Worm (Caenorhabditis elegans) whole organism, L1 larva: ENCODE measurements around the gene srh-268.

Experiments
- ama-1 ChIP-seq: fragments of 150-350 bp; optimal IDR thresholded peaks from 2 replicates; lab custom pipeline; 2014
- ceh-82 ChIP-seq, 3 experiments: fragments of 150-350 bp in 1 of 3; sonication (generic microtip) in 2 of 3; optimal IDR thresholded peaks; 2 replicates each; lab custom pipeline; 2014 to 2017; ENCODE audit warnings: missing biosample characterization in 3 of 3, missing genetic modification characterization in 3 of 3
- dpl-1 ChIP-seq, 3 experiments: fragments of 150-350 bp in 2 of 3; sonication (generic microtip) in 1 of 3; optimal IDR thresholded peaks; 2 replicates each; lab custom pipeline; 2014 to 2017; ENCODE audit warnings: missing biosample characterization in 3 of 3, missing genetic modification characterization in 3 of 3, missing genetic modification reagents in 3 of 3
- elt-3 ChIP-seq, 6 experiments: fragments of 150-350 bp in 1 of 6; sonication (generic microtip); optimal IDR thresholded peaks; 2 replicates each; lab custom pipeline; 2017 to 2018; ENCODE audit warnings: missing biosample characterization in 6 of 6, missing genetic modification characterization in 6 of 6, inconsistent platforms in 1 of 6
- grh-1 ChIP-seq: fragments of 200-800 bp; sonication (Bioruptor generic); IDR thresholded peaks from 2 replicates; pipeline ENCODE4 v1.3.6; 2022; ENCODE audit warnings: missing genetic modification reagents, missing genetic modification characterization, missing compliant biosample characterization
- lsy-2 ChIP-seq, 2 experiments: fragments of 150-350 bp; optimal IDR thresholded peaks; 2 replicates each; lab custom pipeline; 2014; ENCODE audit warnings: missing biosample characterization in 2 of 2, missing genetic modification characterization in 2 of 2
- mdl-1 ChIP-seq, 2 experiments: fragments of 150-350 bp; optimal IDR thresholded peaks; 2 replicates each; lab custom pipeline; 2014 to 2017; ENCODE audit warnings: missing biosample characterization in 2 of 2, missing genetic modification characterization in 2 of 2, inconsistent platforms in 1 of 2
- mep-1 ChIP-seq: fragments of 150-350 bp; optimal IDR thresholded peaks from 2 replicates; lab custom pipeline; 2014; ENCODE audit warnings: missing biosample characterization, missing genetic modification characterization
- nhr-77 ChIP-seq: fragments of 150-350 bp; optimal IDR thresholded peaks from 2 replicates; lab custom pipeline; 2014; ENCODE audit warnings: missing biosample characterization, missing genetic modification characterization

- no peak for TF ChIP-seq grh-1
- no peak for TF ChIP-seq nhr-77 (tag; lab: Kevin White, UChicago)
- no peak for TF ChIP-seq elt-3 (tag; optimal IDR thresholded peaks at IDR 0.05; lab: Kevin White, UChicago)
- TF ChIP-seq mdl-1 (tag; optimal IDR thresholded peaks at IDR 0.05; lab: Kevin White, UChicago): no peak
- TF ChIP-seq dpl-1 (GFP tag; optimal IDR thresholded peaks at IDR 0.05; lab: Kevin White, UChicago): no peak
- no peak for TF ChIP-seq ama-1 (lab: Kevin White, UChicago)
- no peak for TF ChIP-seq lsy-2 (tag; optimal IDR thresholded peaks at IDR 0.05; lab: Kevin White, UChicago)
- no peak for TF ChIP-seq mep-1
- TF ChIP-seq ceh-82 (tag; optimal IDR thresholded peaks at IDR 0.05; lab: Kevin White, UChicago): no peak
Observed at ce11 chrV:7527153-7527552, 12.0 kb upstream of the srh-268 start, which contains the start of gene C54F6.17.
